Worm (Caenorhabditis elegans): ENCODE data around the gene C05D12.2.

The C05D12.2 gene

DNA sequence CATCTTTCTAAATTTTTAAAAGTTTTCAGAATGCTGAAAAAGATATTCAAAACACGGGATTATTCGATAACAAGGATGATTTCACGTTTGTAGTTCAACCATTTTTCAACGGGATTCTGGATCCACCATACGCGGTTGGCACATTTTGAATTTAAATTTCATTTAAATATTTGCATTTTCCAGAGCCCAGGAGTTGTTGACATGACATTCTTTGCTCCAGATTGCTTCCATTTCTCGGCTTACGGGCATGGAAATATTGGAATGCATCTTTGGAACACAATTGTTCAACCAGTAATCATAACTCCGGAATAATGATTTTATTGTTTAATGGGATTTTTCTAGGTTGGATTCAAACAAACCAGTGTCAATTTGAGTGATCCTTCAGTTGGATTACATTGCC lies 32.8 kb downstream of the C05D12.2 start:
- TF ChIP-seq hmbx-1 (tag; optimal IDR thresholded peaks at IDR 0.05): no peak
- no peak for TF ChIP-seq scrt-1 (GFP tag; IDR thresholded peaks at IDR 0.05)
- TF ChIP-seq tbx-37 (GFP tag; conservative IDR thresholded peaks at IDR 0.05): no peak
- TF ChIP-seq ceh-36 (tag; optimal IDR thresholded peaks at IDR 0.05): no peak
- no peak for TF ChIP-seq tra-4 (tag; optimal IDR thresholded peaks at IDR 0.05)
- TF ChIP-seq aly-1 (tag; optimal IDR thresholded peaks at IDR 0.05): no peak
- TF ChIP-seq pes-1 (GFP tag; IDR thresholded peaks at IDR 0.05): no peak
- TF ChIP-seq flt-1 (GFP tag; IDR thresholded peaks at IDR 0.05): no peak
- no peak for TF ChIP-seq hmg-4 (GFP tag; optimal IDR thresholded peaks at IDR 0.05)
- TF ChIP-seq F13C5.2 (tag; optimal IDR thresholded peaks at IDR 0.05): no peak
- TF ChIP-seq sea-1 (GFP tag; conservative IDR thresholded peaks at IDR 0.05): no peak
- TF ChIP-seq hnd-1 (tag; optimal IDR thresholded peaks at IDR 0.05): no peak
- no peak for TF ChIP-seq tbx-11 (GFP tag; IDR thresholded peaks at IDR 0.05)
- TF ChIP-seq ama-1 (optimal IDR thresholded peaks at IDR 0.05): no peak
- TF ChIP-seq B0310.2 (tag; optimal IDR thresholded peaks at IDR 0.05): no peak
- TF ChIP-seq ets-7 (tag; optimal IDR thresholded peaks at IDR 0.05): no peak
- no peak for TF ChIP-seq ceh-13 (GFP tag; optimal IDR thresholded peaks at IDR 0.05)

DNA sequence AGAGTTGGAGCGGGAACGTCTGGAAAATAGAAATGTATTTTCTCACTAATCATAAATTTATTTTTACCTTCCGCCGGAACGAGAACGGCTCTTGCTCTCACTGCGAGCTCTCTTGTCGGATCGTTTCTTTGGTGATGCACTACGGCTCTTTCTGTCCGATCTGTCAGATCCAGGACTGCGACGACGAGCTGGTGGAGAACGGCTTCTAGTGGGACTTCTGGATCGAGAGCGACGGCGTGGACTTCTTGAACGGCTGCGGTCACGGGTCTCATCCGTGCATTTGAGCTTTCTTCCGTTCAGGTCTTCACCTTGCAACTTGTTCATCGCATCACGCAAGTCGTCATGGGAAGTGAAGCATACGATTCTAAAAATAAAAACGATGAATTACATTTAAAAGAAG lies 33.6 kb downstream of the C05D12.2 start:
- TF ChIP-seq ets-7 (tag; optimal IDR thresholded peaks at IDR 0.05): no peak
- TF ChIP-seq tra-4 (tag; optimal IDR thresholded peaks at IDR 0.05): no peak
- TF ChIP-seq ceh-13 (GFP tag; optimal IDR thresholded peaks at IDR 0.05): no peak
- no peak for TF ChIP-seq hnd-1 (tag; optimal IDR thresholded peaks at IDR 0.05)
- no peak for TF ChIP-seq B0310.2 (tag; optimal IDR thresholded peaks at IDR 0.05)
- no peak for TF ChIP-seq ceh-36 (tag; optimal IDR thresholded peaks at IDR 0.05)
- TF ChIP-seq pes-1 (GFP tag; IDR thresholded peaks at IDR 0.05): no peak
- TF ChIP-seq scrt-1 (GFP tag; IDR thresholded peaks at IDR 0.05): no peak
- TF ChIP-seq ama-1 (optimal IDR thresholded peaks at IDR 0.05): no peak
- no peak for TF ChIP-seq flt-1 (GFP tag; IDR thresholded peaks at IDR 0.05)
- TF ChIP-seq F13C5.2 (tag; optimal IDR thresholded peaks at IDR 0.05): no peak
- no peak for TF ChIP-seq aly-1 (tag; optimal IDR thresholded peaks at IDR 0.05)
- TF ChIP-seq sea-1 (GFP tag; conservative IDR thresholded peaks at IDR 0.05): no peak
- no peak for TF ChIP-seq tbx-11 (GFP tag; IDR thresholded peaks at IDR 0.05)
- TF ChIP-seq hmbx-1 (tag; optimal IDR thresholded peaks at IDR 0.05): no peak
- no peak for TF ChIP-seq hmg-4 (GFP tag; optimal IDR thresholded peaks at IDR 0.05)
- no peak for TF ChIP-seq tbx-37 (GFP tag; conservative IDR thresholded peaks at IDR 0.05)

DNA sequence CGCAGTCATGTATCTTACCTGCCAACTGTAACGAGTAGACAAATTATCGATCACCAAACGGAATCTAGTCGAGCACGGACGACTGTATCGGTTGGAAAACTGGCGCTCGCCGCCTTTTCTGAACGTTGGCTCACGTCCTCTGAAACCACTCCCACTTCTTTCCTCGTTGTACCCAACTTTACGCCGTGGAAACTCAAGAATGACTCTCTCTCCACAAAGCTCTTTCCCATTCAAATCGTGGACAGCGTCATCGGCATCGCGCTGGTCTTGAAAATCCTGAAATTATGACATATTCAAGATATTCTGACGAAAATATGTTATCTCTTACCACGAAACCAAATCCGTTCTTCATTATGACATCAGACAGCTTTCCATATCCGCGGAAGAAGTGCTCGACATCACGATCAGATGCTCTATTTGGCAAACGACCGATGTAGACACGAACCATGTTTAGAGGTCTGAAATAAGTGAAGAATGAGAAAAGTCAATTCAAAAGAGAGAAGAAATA lies 34.5 kb downstream of the C05D12.2 start, which contains the start of gene rsp-2:
Gene rsp-2, minus strand, starts transcription at position 458 of the 508 bp plus-strand sequence.
- TF ChIP-seq pes-1 (GFP tag; IDR thresholded peaks at IDR 0.05) (no peak), hmbx-1 (tag; optimal IDR thresholded peaks at IDR 0.05) (no peak), B0310.2 (tag; optimal IDR thresholded peaks at IDR 0.05) (no peak), tbx-37 (GFP tag; conservative IDR thresholded peaks at IDR 0.05) (no peak), hmg-4 (GFP tag; optimal IDR thresholded peaks at IDR 0.05) (no peak), sea-1 (GFP tag; conservative IDR thresholded peaks at IDR 0.05) (no peak), tbx-11 (GFP tag; IDR thresholded peaks at IDR 0.05) (no peak), hnd-1 (tag; optimal IDR thresholded peaks at IDR 0.05) (no peak), F13C5.2 (tag; optimal IDR thresholded peaks at IDR 0.05) (no peak), ceh-13 (GFP tag; optimal IDR thresholded peaks at IDR 0.05) (no peak), aly-1 (tag; optimal IDR thresholded peaks at IDR 0.05) (no peak)

DNA sequence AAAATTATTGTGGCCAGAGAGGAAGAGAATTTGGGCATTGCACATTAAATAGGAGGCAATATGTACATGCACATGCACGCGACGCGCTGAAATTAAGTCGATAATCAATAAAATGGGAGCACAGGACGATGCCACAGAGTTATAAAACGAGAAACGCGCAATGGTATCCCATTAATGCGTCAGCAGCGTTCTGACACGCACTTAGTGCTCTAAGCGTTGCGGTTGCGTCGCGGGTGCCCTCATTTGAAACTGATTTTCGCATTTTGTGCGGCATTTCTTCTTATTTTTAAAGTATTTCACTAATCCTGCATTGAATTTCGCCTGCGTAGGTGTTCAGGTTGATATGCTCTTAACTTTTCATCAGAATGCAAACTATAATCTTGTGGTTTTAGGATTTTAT lies 34.9 kb downstream of the C05D12.2 start, which contains the start of gene rsp-1:
Gene rsp-1, plus strand, starts transcription at position 338 of the 400 bp plus-strand sequence.
- TF ChIP-seq ceh-36 (tag; optimal IDR thresholded peaks at IDR 0.05): peak; percentile 62
- TF ChIP-seq pes-1 (GFP tag; IDR thresholded peaks at IDR 0.05): peak; percentile 54; the same call in 1 of the 2 replicates
- TF ChIP-seq ceh-13 (GFP tag; optimal IDR thresholded peaks at IDR 0.05): no peak
- TF ChIP-seq tra-4 (tag; optimal IDR thresholded peaks at IDR 0.05): peak; percentile 30
- TF ChIP-seq ama-1 (optimal IDR thresholded peaks at IDR 0.05): no peak
- no peak for TF ChIP-seq ets-7 (tag; optimal IDR thresholded peaks at IDR 0.05)
- no peak for TF ChIP-seq tbx-11 (GFP tag; IDR thresholded peaks at IDR 0.05)
- TF ChIP-seq hmg-4 (GFP tag; optimal IDR thresholded peaks at IDR 0.05): peak; percentile 55
- TF ChIP-seq hnd-1 (tag; optimal IDR thresholded peaks at IDR 0.05): no peak
- peak; percentile 4 for TF ChIP-seq F13C5.2 (tag; optimal IDR thresholded peaks at IDR 0.05)
- no peak for TF ChIP-seq sea-1 (GFP tag; conservative IDR thresholded peaks at IDR 0.05)
- TF ChIP-seq flt-1 (GFP tag; IDR thresholded peaks at IDR 0.05): no peak
- TF ChIP-seq aly-1 (tag; optimal IDR thresholded peaks at IDR 0.05): peak; percentile 73
- TF ChIP-seq B0310.2 (tag; optimal IDR thresholded peaks at IDR 0.05): no peak
- TF ChIP-seq hmbx-1 (tag; optimal IDR thresholded peaks at IDR 0.05): no peak
- TF ChIP-seq scrt-1 (GFP tag; IDR thresholded peaks at IDR 0.05): peak; percentile 48; the same call in 1 of the 2 replicates
- 0 out of 2 replicates have a peak, but pooled peaks have one; percentile 8 for TF ChIP-seq tbx-37 (GFP tag; conservative IDR thresholded peaks at IDR 0.05)

DNA sequence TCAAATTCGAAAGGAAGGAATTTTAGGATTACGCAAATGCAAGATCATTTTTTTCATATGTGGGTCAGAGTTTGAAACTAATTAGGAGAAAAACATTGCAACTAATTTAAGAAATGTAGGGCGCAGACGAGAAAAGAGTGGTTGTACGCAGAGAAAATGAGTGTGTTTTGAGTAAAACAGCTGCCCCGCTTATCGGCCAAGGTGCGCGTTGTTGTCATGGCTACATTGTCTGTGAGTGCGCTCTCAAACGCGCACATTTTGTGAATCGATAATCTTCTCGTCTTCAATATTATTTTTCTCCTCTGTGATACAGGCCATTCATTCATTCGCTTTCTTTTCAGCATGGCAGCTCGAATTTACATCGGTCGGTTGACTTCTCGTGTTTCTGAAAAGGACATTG lies 35.5 kb downstream of the C05D12.2 start:
- TF ChIP-seq flt-1 (GFP tag; IDR thresholded peaks at IDR 0.05) (no peak), scrt-1 (GFP tag; IDR thresholded peaks at IDR 0.05) (no peak), tra-4 (tag; optimal IDR thresholded peaks at IDR 0.05) (no peak), ceh-36 (tag; optimal IDR thresholded peaks at IDR 0.05) (no peak), F13C5.2 (tag; optimal IDR thresholded peaks at IDR 0.05) (no peak), ama-1 (optimal IDR thresholded peaks at IDR 0.05) (no peak), hmbx-1 (tag; optimal IDR thresholded peaks at IDR 0.05) (no peak), ets-7 (tag; optimal IDR thresholded peaks at IDR 0.05) (no peak), tbx-11 (GFP tag; IDR thresholded peaks at IDR 0.05) (no peak), aly-1 (tag; optimal IDR thresholded peaks at IDR 0.05) (no peak), pes-1 (GFP tag; IDR thresholded peaks at IDR 0.05) (no peak), hmg-4 (GFP tag; optimal IDR thresholded peaks at IDR 0.05) (no peak)

DNA sequence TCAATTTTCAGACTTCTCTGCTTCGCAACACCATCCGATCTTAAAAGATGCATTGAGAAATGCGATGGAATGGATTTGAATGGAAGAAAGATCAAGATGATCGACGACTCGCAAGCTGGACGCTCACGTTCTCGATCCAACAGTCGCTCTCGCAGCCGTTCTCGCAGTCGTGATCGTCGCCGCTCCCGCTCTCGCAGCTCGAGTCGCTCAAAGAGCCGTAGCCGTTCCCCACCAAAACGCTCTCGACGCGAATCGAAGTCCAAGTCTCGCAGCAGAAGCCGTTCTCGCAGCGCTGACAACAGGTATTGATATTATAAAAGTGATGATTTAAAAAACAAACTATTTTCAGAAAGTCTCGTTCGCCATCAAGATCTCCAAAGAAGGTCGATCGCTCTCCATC lies 37.0 kb downstream of the C05D12.2 start:
- TF ChIP-seq aly-1 (tag; optimal IDR thresholded peaks at IDR 0.05): no peak
- no peak for TF ChIP-seq ets-7 (tag; optimal IDR thresholded peaks at IDR 0.05)

DNA sequence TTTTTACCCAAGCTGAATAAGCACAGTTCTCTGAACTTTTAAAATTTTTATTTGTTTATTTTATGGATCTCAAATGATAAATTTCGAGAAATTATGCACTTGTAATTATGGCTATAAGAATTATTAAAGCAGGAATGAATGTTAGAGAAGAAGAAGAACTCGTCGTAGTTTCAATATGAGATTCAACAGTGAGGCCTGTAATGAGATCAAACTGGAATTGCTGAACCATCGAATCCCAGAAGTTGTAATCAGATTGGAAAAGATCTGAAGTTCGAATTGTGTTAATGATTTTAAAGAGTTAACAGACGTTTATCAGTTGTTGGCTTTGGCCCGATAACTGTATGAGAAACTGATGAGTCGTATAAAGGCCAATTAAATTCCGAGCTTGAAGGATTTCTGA lies 37.6 kb downstream of the C05D12.2 start:
- TF ChIP-seq F13C5.2 (tag; optimal IDR thresholded peaks at IDR 0.05) (no peak), sea-1 (GFP tag; conservative IDR thresholded peaks at IDR 0.05) (no peak), flt-1 (GFP tag; IDR thresholded peaks at IDR 0.05) (no peak), aly-1 (tag; optimal IDR thresholded peaks at IDR 0.05) (no peak), pes-1 (GFP tag; IDR thresholded peaks at IDR 0.05) (no peak), scrt-1 (GFP tag; IDR thresholded peaks at IDR 0.05) (no peak), ceh-36 (tag; optimal IDR thresholded peaks at IDR 0.05) (no peak), B0310.2 (tag; optimal IDR thresholded peaks at IDR 0.05) (no peak), tra-4 (tag; optimal IDR thresholded peaks at IDR 0.05) (no peak), tbx-11 (GFP tag; IDR thresholded peaks at IDR 0.05) (no peak), tbx-37 (GFP tag; conservative IDR thresholded peaks at IDR 0.05) (no peak), hmbx-1 (tag; optimal IDR thresholded peaks at IDR 0.05) (no peak)

Data from whole organism, early embryonic.